Worm (Caenorhabditis elegans) whole organism, L4 larva: ENCODE results near the gene psme-3.

ENCODE experiments used
- R02D3.7 ChIP-seq: fragments of 150-350 bp; sonication (generic microtip); optimal IDR thresholded peaks from 3 replicates; lab custom pipeline; 2014; ENCODE audit warnings: missing biosample characterization, missing genetic modification characterization
- T20F7.1 ChIP-seq: fragments of 200-800 bp; sonication (Bioruptor generic); optimal IDR thresholded peaks from 2 replicates; lab custom pipeline; 2018; ENCODE audit warnings: mild to moderate bottlenecking, missing genetic modification characterization, missing compliant biosample characterization
- Y75B8A.6 ChIP-seq: fragments of 200-800 bp; sonication (Bioruptor generic); IDR thresholded peaks from 2 replicates; pipeline ENCODE4 v1.3.6; 2022; ENCODE audit warnings: missing genetic modification reagents, missing genetic modification characterization, missing compliant biosample characterization
- aha-1 ChIP-seq: fragments of 150-350 bp; peaks from one replicate; lab custom pipeline; 2014; ENCODE audit warnings: missing biosample characterization, missing genetic modification characterization
- ctbp-1 ChIP-seq: fragments of 200-800 bp; sonication (Bioruptor generic); IDR thresholded peaks from 2 replicates; pipeline ENCODE4 v1.3.6; 2022; ENCODE audit warnings: missing genetic modification reagents, missing genetic modification characterization, missing compliant biosample characterization
- dmd-6 ChIP-seq: fragments of 200-800 bp; sonication (Bioruptor generic); IDR thresholded peaks from 2 replicates; pipeline ENCODE4 v1.3.6; 2022; ENCODE audit warnings: missing genetic modification reagents, missing genetic modification characterization, missing compliant biosample characterization
- dmd-8 ChIP-seq: fragments of 200-800 bp; sonication (Bioruptor generic); IDR thresholded peaks from 2 replicates; pipeline ENCODE4 v1.3.6; 2022; ENCODE audit warnings: missing genetic modification characterization, missing compliant biosample characterization
- dmd-9 ChIP-seq: fragments of 200-800 bp; sonication (Bioruptor generic); IDR thresholded peaks from 2 replicates; pipeline ENCODE4 v1.3.6; 2022; ENCODE audit warnings: missing genetic modification reagents, missing genetic modification characterization, missing compliant biosample characterization
- dpl-1 ChIP-seq: fragments of 150-350 bp; optimal IDR thresholded peaks from 2 replicates; lab custom pipeline; 2014; ENCODE audit warnings: missing biosample characterization, missing genetic modification reagents, missing genetic modification characterization
- gei-8 ChIP-seq: fragments of 200-800 bp; sonication (Bioruptor generic); optimal IDR thresholded peaks from 2 replicates; lab custom pipeline; 2018; ENCODE audit warnings: mild to moderate bottlenecking, missing genetic modification characterization, missing compliant biosample characterization
- hif-1 ChIP-seq, 2 experiments: sonication (generic microtip); optimal IDR thresholded peaks; 2 replicates each; lab custom pipeline; 2016 to 2017; ENCODE audit warnings: missing compliant biosample characterization in 2 of 2, missing genetic modification characterization in 2 of 2, missing genetic modification reagents in 2 of 2, missing genotype in 2 of 2, mild to moderate bottlenecking in 1 of 2
- hmg-1.1 ChIP-seq: fragments of 200-800 bp; sonication (Bioruptor generic); IDR thresholded peaks from 2 replicates; pipeline ENCODE4 v1.3.6; 2022; ENCODE audit warnings: missing genetic modification reagents, missing genetic modification characterization, missing compliant biosample characterization
- lin-29 ChIP-seq: fragments of 200-800 bp; sonication (Bioruptor generic); IDR thresholded peaks from 2 replicates; pipeline ENCODE4 v1.3.6; 2022; ENCODE audit warnings: missing genetic modification reagents, missing genetic modification characterization, missing compliant biosample characterization
- lin-38 ChIP-seq: fragments of 200-800 bp; sonication (Bioruptor generic); IDR thresholded peaks from 2 replicates; pipeline ENCODE4 v1.3.6; 2022; ENCODE audit warnings: missing genetic modification reagents, missing genetic modification characterization, missing compliant biosample characterization
- lsy-2 ChIP-seq, 2 experiments: fragments of 150-350 bp in 1 of 2; sonication (generic microtip) in 1 of 2; optimal IDR thresholded peaks; 2 replicates each; lab custom pipeline; 2014 to 2017; ENCODE audit warnings: missing biosample characterization in 2 of 2, missing genetic modification characterization in 2 of 2
- mes-2 ChIP-seq: sonication (generic microtip); optimal IDR thresholded peaks from 2 replicates; lab custom pipeline; 2016; ENCODE audit warnings: missing genotype, mild to moderate bottlenecking, missing genetic modification characterization, missing compliant biosample characterization; ENCODE audit not compliant: poor library complexity, severe bottlenecking
- mxl-2 ChIP-seq: fragments of 200-800 bp; sonication (Bioruptor generic); conservative IDR thresholded peaks from 2 replicates; pipeline ENCODE4 v1.3.6; 2022; ENCODE audit warnings: missing genetic modification reagents, missing genetic modification characterization, missing compliant biosample characterization
- nhr-11 ChIP-seq: fragments of 150-350 bp; optimal IDR thresholded peaks from 2 replicates; lab custom pipeline; 2014; ENCODE audit warnings: missing biosample characterization, missing genetic modification characterization
- nhr-237 ChIP-seq: sonication (generic microtip); optimal IDR thresholded peaks from 2 replicates; lab custom pipeline; 2017; ENCODE audit warnings: missing biosample characterization, missing genetic modification characterization
- nhr-25 ChIP-seq: sonication (generic microtip); optimal IDR thresholded peaks from 2 replicates; lab custom pipeline; 2017; ENCODE audit warnings: missing genetic modification characterization, mild to moderate bottlenecking, missing compliant biosample characterization, antibody characterized with exemption, moderate library complexity, borderline replicate concordance; ENCODE audit not compliant: insufficient read depth
- nhr-48 ChIP-seq: sonication (generic microtip); optimal IDR thresholded peaks from 2 replicates; lab custom pipeline; 2016; ENCODE audit warnings: mild to moderate bottlenecking, missing genetic modification characterization, missing compliant biosample characterization
- nhr-6 ChIP-seq: fragments of 150-350 bp; optimal IDR thresholded peaks from 2 replicates; lab custom pipeline; 2014; ENCODE audit warnings: missing biosample characterization, missing genetic modification characterization
- nhr-76 ChIP-seq: fragments of 150-350 bp; optimal IDR thresholded peaks from 2 replicates; lab custom pipeline; 2014; ENCODE audit warnings: missing biosample characterization, missing genetic modification characterization
- set-16 ChIP-seq: fragments of 200-800 bp; sonication (Bioruptor generic); IDR thresholded peaks from 2 replicates; pipeline ENCODE4 v1.3.6; 2022; ENCODE audit warnings: missing genetic modification reagents, missing genetic modification characterization, missing compliant biosample characterization
- unc-39 ChIP-seq: sonication (generic microtip); optimal IDR thresholded peaks from 2 replicates; lab custom pipeline; 2017; ENCODE audit warnings: missing biosample characterization, missing genetic modification characterization
- vab-7 ChIP-seq: fragments of 200-800 bp; sonication (Bioruptor generic); IDR thresholded peaks from 2 replicates; pipeline ENCODE4 v1.3.6; 2022; ENCODE audit warnings: missing genetic modification reagents, missing genetic modification characterization, missing compliant biosample characterization
- zfp-3 ChIP-seq: fragments of 200-800 bp; sonication (Bioruptor generic); conservative IDR thresholded peaks from 2 replicates; pipeline ENCODE4 v1.3.6; 2022; ENCODE audit warnings: missing genetic modification reagents, missing genetic modification characterization, missing compliant biosample characterization
- zip-2 ChIP-seq: fragments of 150-350 bp; optimal IDR thresholded peaks from 2 replicates; lab custom pipeline; 2014; ENCODE audit warnings: missing biosample characterization, missing genetic modification characterization
- ztf-7 ChIP-seq: fragments of 150-350 bp; optimal IDR thresholded peaks from 2 replicates; lab custom pipeline; 2014; ENCODE audit warnings: missing biosample characterization, missing genetic modification characterization

The psme-3 gene

DNA sequence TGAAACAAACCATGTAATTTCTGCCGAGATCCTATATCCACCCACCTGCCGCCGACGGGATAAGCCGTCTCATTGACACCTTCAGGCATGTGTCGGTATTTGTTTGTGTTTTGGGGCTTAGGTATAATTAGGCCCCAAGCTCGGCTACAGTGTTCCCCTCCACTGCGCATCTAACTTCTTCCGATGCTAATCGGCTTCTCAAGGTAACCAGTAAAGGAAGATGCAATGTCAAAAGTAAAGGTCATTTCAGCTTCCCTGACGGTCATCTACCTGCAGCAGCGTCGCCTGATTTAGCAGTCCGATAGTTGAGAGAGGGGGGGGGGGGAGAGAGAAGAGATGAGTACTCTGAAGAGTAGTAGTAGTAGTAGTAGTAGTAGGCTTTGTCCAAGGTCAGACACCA is 9.7 kb upstream of the psme-3 start:
- TF ChIP-seq ztf-7 (tag; lab: Kevin White, UChicago) (no peak), nhr-25 (peak; percentile 49), set-16 (0 out of 2 replicates have a peak, but pooled peaks have one; percentile 7), dmd-8 (GFP tag; lab: Robert Waterston, UW) (0 out of 2 replicates have a peak, but pooled peaks have one; percentile 24)

DNA sequence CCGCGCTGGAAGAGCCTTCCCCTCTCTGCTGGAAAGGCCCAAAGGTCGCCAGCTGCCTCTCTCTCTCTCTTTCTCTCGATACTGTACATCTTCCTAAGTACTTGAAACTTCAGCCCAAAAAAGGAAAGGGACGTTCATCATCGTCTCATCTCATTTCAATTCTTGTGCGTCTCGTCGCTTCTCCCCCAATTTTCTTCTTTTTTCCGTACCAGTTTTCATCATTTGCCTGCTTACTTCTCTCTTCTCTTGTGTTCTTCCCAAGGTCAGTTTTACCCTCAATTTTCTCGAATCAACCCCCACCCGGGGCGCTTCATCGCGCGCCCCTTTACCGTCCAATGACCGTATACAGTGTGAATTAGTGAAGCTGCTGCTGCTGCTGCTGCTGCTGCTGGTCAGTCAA is 8.3 kb upstream of the psme-3 start:
- TF ChIP-seq zip-2 (tag; lab: Kevin White, UChicago) = no peak
- TF ChIP-seq set-16 = peak; percentile 59
- TF ChIP-seq nhr-25 = peak; percentile 37
- no peak for TF ChIP-seq dmd-9 (GFP tag; lab: Robert Waterston, UW)
- TF ChIP-seq gei-8 (GFP tag; lab: Kevin White, UChicago) = no peak
- no peak for TF ChIP-seq T20F7.1

DNA sequence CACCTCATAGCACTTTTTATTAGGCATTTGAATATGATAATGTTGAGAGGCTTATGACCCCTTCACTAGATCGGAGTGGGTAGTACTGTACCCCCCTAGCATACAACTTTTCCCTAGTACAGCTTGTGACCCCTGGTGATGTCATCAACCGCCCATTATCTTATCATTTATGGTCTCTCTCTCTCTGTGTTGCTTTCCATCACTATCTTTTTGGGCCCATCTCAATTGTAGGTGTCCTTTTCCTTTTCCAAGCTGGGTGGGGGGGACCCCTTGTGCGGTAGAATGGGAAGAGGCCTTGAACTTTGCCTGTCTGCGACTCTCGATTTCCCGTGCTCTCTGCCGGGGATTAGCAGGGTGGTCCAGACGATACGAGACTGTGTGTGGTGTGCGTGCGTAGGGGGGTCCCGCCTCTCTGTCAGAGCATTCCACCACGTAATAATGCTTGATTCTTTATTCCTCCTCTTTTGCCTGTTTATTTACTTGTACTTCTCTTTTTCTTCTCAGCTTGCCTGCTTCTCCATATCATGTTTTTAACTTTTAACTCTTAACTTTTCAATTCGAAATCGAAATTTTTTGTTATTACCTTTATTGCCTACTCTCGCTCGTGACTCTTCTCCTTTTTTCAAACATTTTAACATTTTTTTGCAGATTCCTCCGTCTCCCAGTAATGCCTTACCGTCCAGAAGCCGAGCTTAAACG is 7.3 kb upstream of the psme-3 start, which contains the start of gene ztf-29:
ztf-29 (plus strand) TSS at position 649 of the 699 bp plus-strand sequence.
- TF ChIP-seq hmg-1.1 (0 out of 2 replicates have a peak, but pooled peaks have one; percentile 18), aha-1 (tag; lab: Kevin White, UChicago) (peak; percentile 19), dpl-1 (GFP tag; lab: Kevin White, UChicago) (no peak)

ce11 chrIII:11561597-11561996 is 6.3 kb upstream of the psme-3 start:
- TF ChIP-seq set-16 = peak; percentile 86
- TF ChIP-seq dmd-6 (GFP tag; lab: Robert Waterston, UW) = no peak

DNA sequence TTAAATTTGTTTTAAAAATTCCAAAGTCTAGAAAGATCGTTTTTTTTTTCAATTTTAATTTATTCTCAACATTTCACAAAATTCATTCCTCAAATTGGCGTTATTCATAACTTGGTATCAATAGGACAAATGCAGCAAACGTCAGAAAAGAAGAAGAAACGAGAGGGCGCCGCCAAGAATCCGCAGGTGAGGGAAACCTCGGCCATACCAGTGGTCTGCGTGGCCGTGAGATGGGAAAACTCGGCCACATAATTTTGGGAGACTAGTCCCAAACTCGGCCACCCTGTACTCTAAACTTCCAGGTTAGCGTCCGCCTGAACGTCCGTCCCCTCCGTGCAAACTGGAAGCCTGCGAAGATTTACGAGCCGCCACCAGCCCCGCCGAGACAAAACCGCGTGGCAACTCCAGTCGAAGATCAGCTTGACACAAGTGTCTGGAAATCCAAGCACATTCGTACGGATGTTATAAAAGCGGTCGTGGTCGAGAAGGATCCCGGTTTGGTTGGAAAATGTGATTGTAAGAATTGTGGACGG is 4.5 kb upstream of the psme-3 start, which contains the start of gene Y66D12A.11:
Y66D12A.11 (plus strand) TSS at position 51 of the 533 bp plus-strand sequence.
- no peak for TF ChIP-seq nhr-237 (tag; lab: Kevin White, UChicago)
- TF ChIP-seq dmd-6 (GFP tag; lab: Robert Waterston, UW) = no peak
- peak; percentile 57 for TF ChIP-seq set-16
- TF ChIP-seq dmd-8 (GFP tag; lab: Robert Waterston, UW) = 0 out of 2 replicates have a peak, but pooled peaks have one; percentile 6

DNA sequence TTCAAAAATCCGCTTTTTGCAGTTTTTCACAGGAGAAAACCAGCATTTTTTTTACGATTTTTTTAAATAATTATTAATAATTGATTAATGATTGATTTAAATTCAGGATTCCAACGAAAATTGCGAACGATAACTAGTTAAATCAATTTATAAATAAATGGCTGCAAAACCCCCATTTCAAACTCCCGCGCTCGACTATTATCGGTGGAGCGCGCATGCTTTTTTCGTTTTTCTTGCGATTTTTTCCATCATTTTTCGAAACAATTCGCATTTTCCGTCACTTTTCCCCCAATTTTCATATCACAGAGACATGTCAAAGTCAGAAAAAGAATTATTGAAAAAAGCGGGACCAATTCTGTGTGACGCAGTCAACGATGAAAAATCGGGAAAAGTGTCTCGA is 2.3 kb upstream of the psme-3 start, which contains the start of gene Y66D12A.10:
Y66D12A.10 (plus strand) TSS at position 273 of the 400 bp plus-strand sequence.
- TF ChIP-seq dpl-1 (GFP tag; lab: Kevin White, UChicago) = peak; percentile 88
- TF ChIP-seq nhr-6 (tag; lab: Kevin White, UChicago) = peak; percentile 37
- peak; percentile 62 for TF ChIP-seq mes-2
- peak; percentile 91 for TF ChIP-seq lin-38 (GFP tag; lab: Robert Waterston, UW)
- no peak for TF ChIP-seq zfp-3 (GFP tag; lab: Robert Waterston, UW)
- TF ChIP-seq nhr-76 = no peak
- TF ChIP-seq R02D3.7 (tag; lab: Kevin White, UChicago) = no peak
- peak in 1 of 2 experiments; percentile 40 for TF ChIP-seq lsy-2 (tag; optimal IDR thresholded peaks at IDR 0.05; lab: Kevin White, UChicago)
- TF ChIP-seq hif-1 (tag; optimal IDR thresholded peaks at IDR 0.05; lab: Kevin White, UChicago) = peak in 1 of 2 experiments; percentile 14

- no peak for TF ChIP-seq dmd-8 (GFP tag; lab: Robert Waterston, UW)
- TF ChIP-seq nhr-11 (tag; lab: Kevin White, UChicago) = no peak
- TF ChIP-seq vab-7 (GFP tag; lab: Robert Waterston, UW) = no peak
- TF ChIP-seq lin-38 (GFP tag; lab: Robert Waterston, UW) = no peak
- no peak for TF ChIP-seq Y75B8A.6
- TF ChIP-seq mxl-2 (GFP tag; lab: Robert Waterston, UW) = no peak
- no peak for TF ChIP-seq unc-39 (tag; lab: Kevin White, UChicago)
- TF ChIP-seq nhr-48 = no peak
- TF ChIP-seq lsy-2 (tag; optimal IDR thresholded peaks at IDR 0.05; lab: Kevin White, UChicago) = no peak
- TF ChIP-seq lin-29 (GFP tag; lab: Robert Waterston, UW) = no peak
- no peak for TF ChIP-seq ctbp-1 (GFP tag; lab: Robert Waterston, UW)
- TF ChIP-seq ztf-7 (tag; lab: Kevin White, UChicago) = no peak
These were observed 6.0 kb downstream of the psme-3 start, which contains the start of gene Y66D12A.8 for ce11 chrIII:11573921-11574320. TSS of gene Y66D12A.8 (plus strand) at chrIII:11574221.
